Worm (Caenorhabditis elegans): ENCODE results near the gene skih-2.

The skih-2 gene

DNA sequence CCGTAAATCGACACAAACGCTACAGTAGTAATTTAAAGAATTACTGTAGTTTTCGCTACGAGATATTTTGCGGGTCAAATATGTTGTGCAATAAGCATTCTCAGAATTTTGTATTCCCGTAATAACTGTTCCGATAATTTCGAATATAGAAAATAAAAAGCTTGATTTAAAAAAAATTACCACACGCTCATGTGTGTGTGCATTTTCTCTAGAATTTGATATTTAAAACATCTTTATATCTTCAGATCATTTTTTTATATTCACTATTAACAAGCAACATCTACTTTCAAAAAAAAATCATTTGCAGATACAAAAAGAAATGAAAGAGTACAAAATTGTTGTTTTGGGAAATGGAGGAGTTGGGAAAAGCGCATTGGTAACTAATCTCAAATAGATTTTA lies 34.8 kb upstream of the skih-2 start, which contains the start of gene rap-3:
rap-3 (plus strand) TSS at position 301 of the 400 bp plus-strand sequence.
- no peak for TF ChIP-seq aly-1 (tag; optimal IDR thresholded peaks at IDR 0.05)
- TF ChIP-seq flt-1 (GFP tag; IDR thresholded peaks at IDR 0.05), result no peak
- no peak for TF ChIP-seq ceh-13 (GFP tag; optimal IDR thresholded peaks at IDR 0.05)
- no peak for TF ChIP-seq tra-4 (tag; optimal IDR thresholded peaks at IDR 0.05)
- TF ChIP-seq tbx-11 (GFP tag; IDR thresholded peaks at IDR 0.05), result no peak
- TF ChIP-seq hmg-4 (GFP tag; optimal IDR thresholded peaks at IDR 0.05), result no peak
- TF ChIP-seq hnd-1 (tag; optimal IDR thresholded peaks at IDR 0.05), result no peak
- no peak for TF ChIP-seq ceh-36 (tag; optimal IDR thresholded peaks at IDR 0.05)
- no peak for TF ChIP-seq scrt-1 (GFP tag; IDR thresholded peaks at IDR 0.05)

DNA sequence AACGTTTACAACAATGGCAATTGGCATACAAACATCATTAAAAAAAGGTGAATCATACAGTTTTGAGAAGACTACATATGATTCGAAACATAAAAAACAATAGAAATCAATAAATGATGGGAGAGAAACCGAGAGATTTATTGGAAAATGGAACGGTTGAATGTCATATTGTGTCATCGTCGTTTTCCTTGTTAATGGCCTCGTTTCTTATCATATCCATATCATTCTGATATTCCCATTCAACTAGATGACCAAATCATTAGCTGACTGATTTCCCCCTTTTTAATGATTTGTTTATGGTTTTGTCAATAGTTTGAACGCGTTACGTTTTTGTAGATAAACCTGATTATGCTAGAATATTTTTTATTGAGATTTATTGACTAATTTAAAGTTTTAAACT lies 32.6 kb upstream of the skih-2 start:
- TF ChIP-seq hmg-4 (GFP tag; optimal IDR thresholded peaks at IDR 0.05) (no peak), sea-1 (GFP tag; conservative IDR thresholded peaks at IDR 0.05) (no peak), ets-7 (tag; optimal IDR thresholded peaks at IDR 0.05) (no peak), B0310.2 (tag; optimal IDR thresholded peaks at IDR 0.05) (no peak), tbx-37 (GFP tag; conservative IDR thresholded peaks at IDR 0.05) (no peak), F13C5.2 (tag; optimal IDR thresholded peaks at IDR 0.05) (no peak)

DNA sequence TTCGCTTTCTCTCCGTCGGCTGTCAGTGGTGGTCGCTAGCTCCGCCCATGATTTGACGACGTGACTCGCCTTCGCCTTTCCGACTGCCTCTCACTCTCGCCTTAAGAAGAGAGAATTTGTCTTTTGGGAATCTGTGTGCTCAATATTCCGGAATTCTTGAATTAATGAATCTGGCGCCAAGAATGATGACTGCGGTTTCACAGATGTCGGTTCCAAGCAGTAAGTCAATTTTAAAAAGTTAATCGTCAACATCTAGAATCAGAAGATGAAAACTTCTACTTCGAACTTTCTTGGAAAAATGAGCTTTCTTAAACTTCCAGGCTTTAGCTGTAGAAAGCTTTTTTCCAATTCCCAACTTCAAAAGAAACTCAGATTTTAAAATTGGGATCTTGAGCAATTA lies 27.5 kb upstream of the skih-2 start, which contains the start of gene nhr-67:
nhr-67 (plus strand) TSS at position 97 of the 400 bp plus-strand sequence.
- no peak for TF ChIP-seq F13C5.2 (tag; optimal IDR thresholded peaks at IDR 0.05)
- TF ChIP-seq pes-1 (GFP tag; IDR thresholded peaks at IDR 0.05), result no peak
- no peak for TF ChIP-seq sea-1 (GFP tag; conservative IDR thresholded peaks at IDR 0.05)

DNA sequence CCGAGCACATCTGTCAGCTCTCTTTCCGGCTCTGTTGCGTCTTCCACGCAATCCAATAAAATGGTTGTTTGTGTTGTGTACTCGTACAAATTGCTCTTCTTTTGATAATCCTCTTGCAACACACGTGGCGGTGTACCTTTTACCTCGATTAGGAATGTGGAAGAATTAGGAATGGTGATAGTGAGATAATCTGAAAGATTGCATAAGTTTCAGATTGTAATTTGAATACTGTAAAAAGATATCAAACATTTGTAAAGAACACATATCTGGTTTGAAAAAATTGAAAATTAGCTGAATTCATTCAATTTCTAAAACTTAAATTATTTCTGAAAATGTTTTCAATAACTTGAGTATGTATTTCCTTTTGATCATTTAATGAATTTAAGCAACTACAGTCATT lies 22.7 kb upstream of the skih-2 start, which contains the start of gene C08F8.6:
C08F8.6 (minus strand) TSS at position 101 of the 400 bp plus-strand sequence.
- TF ChIP-seq ama-1 (optimal IDR thresholded peaks at IDR 0.05) (no peak), ceh-36 (tag; optimal IDR thresholded peaks at IDR 0.05) (no peak), flt-1 (GFP tag; IDR thresholded peaks at IDR 0.05) (no peak), F13C5.2 (tag; optimal IDR thresholded peaks at IDR 0.05) (no peak), ceh-13 (GFP tag; optimal IDR thresholded peaks at IDR 0.05) (no peak), tbx-37 (GFP tag; conservative IDR thresholded peaks at IDR 0.05) (no peak), pes-1 (GFP tag; IDR thresholded peaks at IDR 0.05) (no peak), tra-4 (tag; optimal IDR thresholded peaks at IDR 0.05) (no peak), tbx-11 (GFP tag; IDR thresholded peaks at IDR 0.05) (no peak), B0310.2 (tag; optimal IDR thresholded peaks at IDR 0.05) (no peak), ets-7 (tag; optimal IDR thresholded peaks at IDR 0.05) (no peak), sea-1 (GFP tag; conservative IDR thresholded peaks at IDR 0.05) (no peak), hnd-1 (tag; optimal IDR thresholded peaks at IDR 0.05) (no peak), aly-1 (tag; optimal IDR thresholded peaks at IDR 0.05) (no peak), hmbx-1 (tag; optimal IDR thresholded peaks at IDR 0.05) (no peak), scrt-1 (GFP tag; IDR thresholded peaks at IDR 0.05) (no peak)

DNA sequence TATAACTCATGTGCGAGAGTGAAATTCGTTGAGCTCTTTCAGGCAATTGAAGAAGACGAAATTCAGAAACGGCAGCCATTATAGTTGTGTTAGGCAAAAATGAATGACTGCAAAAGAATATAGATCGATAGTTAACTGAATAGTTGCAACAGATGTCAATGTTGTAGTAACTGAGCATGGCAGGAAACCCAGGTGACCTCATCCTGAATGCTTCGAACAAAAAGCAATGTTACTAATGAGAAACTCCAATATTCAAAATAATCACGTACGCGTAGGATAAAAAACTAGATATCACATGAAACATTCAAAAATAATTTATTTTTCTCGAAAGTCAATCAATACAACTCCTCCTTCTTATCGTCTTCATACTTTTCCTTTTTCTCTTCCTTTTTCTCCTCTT lies 20.3 kb upstream of the skih-2 start, which contains the start of gene fbxb-9:
fbxb-9 (minus strand) TSS at position 101 of the 400 bp plus-strand sequence.
- TF ChIP-seq tbx-37 (GFP tag; conservative IDR thresholded peaks at IDR 0.05), result no peak
- no peak for TF ChIP-seq aly-1 (tag; optimal IDR thresholded peaks at IDR 0.05)
- no peak for TF ChIP-seq tra-4 (tag; optimal IDR thresholded peaks at IDR 0.05)
- TF ChIP-seq hmg-4 (GFP tag; optimal IDR thresholded peaks at IDR 0.05), result no peak
- TF ChIP-seq hmbx-1 (tag; optimal IDR thresholded peaks at IDR 0.05), result no peak
- no peak for TF ChIP-seq tbx-11 (GFP tag; IDR thresholded peaks at IDR 0.05)
- no peak for TF ChIP-seq B0310.2 (tag; optimal IDR thresholded peaks at IDR 0.05)
- no peak for TF ChIP-seq sea-1 (GFP tag; conservative IDR thresholded peaks at IDR 0.05)
- TF ChIP-seq F13C5.2 (tag; optimal IDR thresholded peaks at IDR 0.05), result no peak
- TF ChIP-seq hnd-1 (tag; optimal IDR thresholded peaks at IDR 0.05), result no peak
- TF ChIP-seq scrt-1 (GFP tag; IDR thresholded peaks at IDR 0.05), result no peak
- no peak for TF ChIP-seq ceh-13 (GFP tag; optimal IDR thresholded peaks at IDR 0.05)
- TF ChIP-seq ama-1 (optimal IDR thresholded peaks at IDR 0.05), result no peak
- TF ChIP-seq ets-7 (tag; optimal IDR thresholded peaks at IDR 0.05), result no peak

DNA sequence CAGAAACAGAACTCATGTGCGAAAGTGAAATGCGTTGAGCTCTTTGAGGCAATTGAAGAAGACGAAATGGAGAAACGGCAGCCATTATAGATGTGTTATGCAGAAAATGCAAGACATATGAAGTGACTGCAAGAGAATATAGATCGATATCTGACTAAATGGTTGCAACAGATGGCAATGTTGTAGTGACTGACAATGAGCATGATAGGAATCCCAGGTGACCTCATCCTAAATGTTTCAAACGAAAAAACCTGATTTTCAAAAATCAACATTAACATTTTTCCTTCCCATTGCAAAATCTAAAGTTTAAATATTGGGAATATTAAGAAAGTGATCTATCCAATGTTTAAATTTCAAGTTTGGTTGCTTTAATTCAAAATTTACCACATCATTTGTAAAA lies 18.5 kb upstream of the skih-2 start, which contains the start of gene C08F8.15:
C08F8.15 (minus strand) TSS at position 101 of the 400 bp plus-strand sequence.
- TF ChIP-seq ets-7 (tag; optimal IDR thresholded peaks at IDR 0.05) (no peak), tbx-37 (GFP tag; conservative IDR thresholded peaks at IDR 0.05) (no peak), scrt-1 (GFP tag; IDR thresholded peaks at IDR 0.05) (no peak), ceh-36 (tag; optimal IDR thresholded peaks at IDR 0.05) (no peak), sea-1 (GFP tag; conservative IDR thresholded peaks at IDR 0.05) (no peak)

DNA sequence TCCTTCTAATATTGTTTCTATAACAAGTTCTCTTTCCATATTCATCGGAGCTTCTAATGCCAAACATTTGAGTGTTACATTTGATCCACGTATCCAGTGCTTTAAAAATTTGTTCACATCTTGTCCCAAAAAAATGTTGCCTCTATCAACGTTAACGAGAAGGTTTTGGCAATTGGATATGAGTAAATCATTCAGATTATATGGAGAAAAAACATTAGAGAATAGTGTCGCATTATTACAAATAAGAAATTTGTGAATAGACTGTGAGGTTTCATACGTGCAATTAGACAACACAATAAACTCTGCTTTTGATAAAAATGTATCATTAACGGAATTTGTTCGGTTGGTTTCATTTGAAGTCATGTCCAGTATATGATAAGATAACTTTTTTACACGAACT lies 17.7 kb upstream of the skih-2 start, which contains the start of gene mboa-4:
mboa-4 (minus strand) TSS at position 101 of the 400 bp plus-strand sequence.
- TF ChIP-seq hmbx-1 (tag; optimal IDR thresholded peaks at IDR 0.05) (no peak), aly-1 (tag; optimal IDR thresholded peaks at IDR 0.05) (no peak), tbx-11 (GFP tag; IDR thresholded peaks at IDR 0.05) (no peak), ama-1 (optimal IDR thresholded peaks at IDR 0.05) (no peak), hmg-4 (GFP tag; optimal IDR thresholded peaks at IDR 0.05) (no peak), F13C5.2 (tag; optimal IDR thresholded peaks at IDR 0.05) (no peak), flt-1 (GFP tag; IDR thresholded peaks at IDR 0.05) (no peak), B0310.2 (tag; optimal IDR thresholded peaks at IDR 0.05) (no peak), pes-1 (GFP tag; IDR thresholded peaks at IDR 0.05) (no peak), tbx-37 (GFP tag; conservative IDR thresholded peaks at IDR 0.05) (no peak), sea-1 (GFP tag; conservative IDR thresholded peaks at IDR 0.05) (no peak), scrt-1 (GFP tag; IDR thresholded peaks at IDR 0.05) (no peak), ets-7 (tag; optimal IDR thresholded peaks at IDR 0.05) (no peak), ceh-13 (GFP tag; optimal IDR thresholded peaks at IDR 0.05) (no peak), tra-4 (tag; optimal IDR thresholded peaks at IDR 0.05) (no peak), hnd-1 (tag; optimal IDR thresholded peaks at IDR 0.05) (no peak), ceh-36 (tag; optimal IDR thresholded peaks at IDR 0.05) (no peak)

DNA sequence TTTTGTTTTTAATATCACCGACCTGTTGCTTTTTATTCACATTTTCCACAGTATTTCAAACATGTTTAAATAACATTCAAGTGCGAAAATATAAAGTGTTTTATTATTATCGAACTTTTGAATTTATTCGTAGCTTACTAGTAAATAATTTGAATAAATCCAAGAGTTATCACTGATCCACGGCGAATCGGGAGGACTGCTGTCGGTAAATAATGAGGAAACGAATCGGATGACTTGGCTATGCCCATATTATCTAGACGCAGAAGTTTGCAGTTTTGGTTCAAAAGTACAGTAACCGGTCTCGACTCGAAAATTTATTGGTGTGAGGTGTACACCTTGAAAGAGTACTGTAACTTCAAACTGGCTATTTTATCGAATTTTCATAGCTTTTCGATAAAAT lies 14.4 kb upstream of the skih-2 start:
- TF ChIP-seq flt-1 (GFP tag; IDR thresholded peaks at IDR 0.05), result no peak
- no peak for TF ChIP-seq ama-1 (optimal IDR thresholded peaks at IDR 0.05)
- no peak for TF ChIP-seq hmg-4 (GFP tag; optimal IDR thresholded peaks at IDR 0.05)
- no peak for TF ChIP-seq pes-1 (GFP tag; IDR thresholded peaks at IDR 0.05)
- no peak for TF ChIP-seq tra-4 (tag; optimal IDR thresholded peaks at IDR 0.05)
- TF ChIP-seq B0310.2 (tag; optimal IDR thresholded peaks at IDR 0.05), result no peak
- no peak for TF ChIP-seq ceh-13 (GFP tag; optimal IDR thresholded peaks at IDR 0.05)
- no peak for TF ChIP-seq ceh-36 (tag; optimal IDR thresholded peaks at IDR 0.05)
- TF ChIP-seq aly-1 (tag; optimal IDR thresholded peaks at IDR 0.05), result no peak
- TF ChIP-seq hmbx-1 (tag; optimal IDR thresholded peaks at IDR 0.05), result no peak
- TF ChIP-seq tbx-37 (GFP tag; conservative IDR thresholded peaks at IDR 0.05), result no peak
- TF ChIP-seq scrt-1 (GFP tag; IDR thresholded peaks at IDR 0.05), result no peak
- TF ChIP-seq sea-1 (GFP tag; conservative IDR thresholded peaks at IDR 0.05), result no peak
- TF ChIP-seq ets-7 (tag; optimal IDR thresholded peaks at IDR 0.05), result no peak
- no peak for TF ChIP-seq tbx-11 (GFP tag; IDR thresholded peaks at IDR 0.05)
- no peak for TF ChIP-seq F13C5.2 (tag; optimal IDR thresholded peaks at IDR 0.05)
- no peak for TF ChIP-seq hnd-1 (tag; optimal IDR thresholded peaks at IDR 0.05)
